Fruit fly (Drosophila melanogaster) whole organism: ENCODE data around the gene AMPdeam.

Experiments used
- CG8478 ChIP-seq: fragments of >200 bp; optimal IDR thresholded peaks from 2 replicates; lab custom pipeline; 2018; ENCODE audit warnings: inconsistent platforms
- EcR ChIP-seq, 2 experiments: fragments of >200 bp; optimal IDR thresholded peaks; 2 replicates each; lab custom pipeline; 2017; ENCODE audit warnings: missing biosample characterization in 2 of 2, missing genetic modification characterization in 2 of 2, missing genetic modification reagents in 2 of 2
- psq ChIP-seq: fragments of >200 bp; optimal IDR thresholded peaks from 2 replicates; lab custom pipeline; 2017
- usp ChIP-seq: fragments of >200 bp; optimal IDR thresholded peaks from 2 replicates; lab custom pipeline; 2017; ENCODE audit warnings: missing biosample characterization, missing genetic modification characterization, mixed read lengths

- TF ChIP-seq CG8478 (lab: Kevin White, UChicago): no peak
- TF ChIP-seq usp (GFP tag; lab: Kevin White, UChicago): no peak
- no peak for TF ChIP-seq EcR (GFP tag; optimal IDR thresholded peaks at IDR 0.05; lab: Kevin White, UChicago)
- no peak for TF ChIP-seq psq (lab: Kevin White, UChicago)
Observed at dm6 chrX:13805554-13805953, 40.1 kb downstream of the AMPdeam start.
